Worm (Caenorhabditis elegans): Measurements from ENCODE around the gene lgc-11.

DNA sequence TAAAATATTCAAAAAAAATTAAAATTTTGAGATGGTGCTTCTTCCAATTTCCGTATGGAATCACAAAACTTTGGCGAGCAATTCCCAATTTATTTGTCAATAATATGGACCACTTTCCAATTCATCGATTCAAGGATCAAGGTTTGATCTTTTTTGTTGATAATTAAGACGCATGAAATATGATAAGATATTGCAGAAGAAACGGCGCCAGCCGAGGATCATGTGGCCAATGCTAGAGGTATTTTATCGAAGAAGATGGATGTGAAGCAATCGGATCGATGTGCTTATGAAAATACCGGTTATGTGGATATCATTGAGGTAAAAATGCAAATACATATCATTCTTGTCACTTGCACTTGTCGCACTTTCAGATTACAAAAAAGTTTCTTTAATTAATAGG is 44.0 kb upstream of the lgc-11 start:
- TF ChIP-seq fos-1 (tag; optimal IDR thresholded peaks at IDR 0.05) (no peak), lin-39 (tag; optimal IDR thresholded peaks at IDR 0.05) (no peak), unc-55 (GFP tag; optimal IDR thresholded peaks at IDR 0.05) (no peak), blmp-1 (tag; optimal IDR thresholded peaks at IDR 0.05; ENCODE audit: insufficient read depth) (no peak), lsy-2 (tag; optimal IDR thresholded peaks at IDR 0.05) (no peak), gmeb-1 (tag; optimal IDR thresholded peaks at IDR 0.05) (no peak), elt-3 (tag; optimal IDR thresholded peaks at IDR 0.05) (no peak)
